Fruit fly (Drosophila melanogaster) whole organism, embryonic: Measurements from ENCODE around the gene CG7789.

Source experiments
- Bteb2 ChIP-seq: fragments of 200-800 bp; sonication (Bioruptor generic); optimal IDR thresholded peaks from 2 replicates; lab custom pipeline; 2016; ENCODE audit warnings: missing biosample characterization, missing genetic modification characterization
- CG10147 ChIP-seq: fragments of 200-800 bp; sonication (Bioruptor generic); optimal IDR thresholded peaks from 2 replicates; lab custom pipeline; 2019; ENCODE audit warnings: missing biosample characterization, mild to moderate bottlenecking, missing genetic modification characterization, moderate library complexity
- CG11504 ChIP-seq: fragments of 200-800 bp; sonication (Bioruptor generic); optimal IDR thresholded peaks from 3 replicates; lab custom pipeline; 2019; ENCODE audit warnings: missing biosample characterization, mild to moderate bottlenecking, missing genetic modification characterization, moderate library complexity
- CG1233 ChIP-seq: fragments of 200-800 bp; sonication (Bioruptor generic); optimal IDR thresholded peaks from 4 replicates; lab custom pipeline; 2018; ENCODE audit warnings: missing biosample characterization, mild to moderate bottlenecking, missing genetic modification characterization
- CG14710 ChIP-seq: fragments of 200-800 bp; sonication (Bioruptor generic); optimal IDR thresholded peaks from 3 replicates; lab custom pipeline; 2019; ENCODE audit warnings: missing biosample characterization, mild to moderate bottlenecking, missing genetic modification characterization, moderate library complexity
- CG18262 ChIP-seq: fragments of 200-800 bp; optimal IDR thresholded peaks from 3 replicates; lab custom pipeline; 2019; ENCODE audit warnings: missing biosample characterization, mild to moderate bottlenecking, missing genetic modification characterization, moderate library complexity
- CG2129 ChIP-seq: fragments of 200-800 bp; sonication (Bioruptor generic); IDR thresholded peaks from 2 replicates; pipeline ENCODE4 v1.3.6; 2022; ENCODE audit warnings: missing biosample characterization, missing genetic modification characterization; ENCODE audit not compliant: partially characterized antibody
- CG2202 ChIP-seq: fragments of 200-800 bp; sonication (Bioruptor generic); optimal IDR thresholded peaks from 2 replicates; lab custom pipeline; 2018; ENCODE audit warnings: missing biosample characterization, mild to moderate bottlenecking, missing genetic modification characterization
- CG34224 ChIP-seq: fragments of 200-800 bp; sonication (Bioruptor generic); IDR thresholded peaks from 3 replicates; pipeline ENCODE4 v1.3.6; 2022; ENCODE audit warnings: missing biosample characterization, missing genetic modification characterization; ENCODE audit not compliant: partially characterized antibody
- CG34376 ChIP-seq: fragments of 200-800 bp; sonication (Bioruptor generic); optimal IDR thresholded peaks from 2 replicates; lab custom pipeline; 2018; ENCODE audit warnings: missing biosample characterization, mild to moderate bottlenecking, missing genetic modification characterization
- CG3847 ChIP-seq: fragments of 200-800 bp; sonication (Bioruptor generic); IDR thresholded peaks from 2 replicates; pipeline ENCODE4 v1.3.6; 2022; ENCODE audit warnings: missing biosample characterization, missing genetic modification characterization
- CG6765 ChIP-seq: fragments of 200-800 bp; sonication (Bioruptor generic); optimal IDR thresholded peaks from 3 replicates; lab custom pipeline; 2017; ENCODE audit warnings: missing biosample characterization, mild to moderate bottlenecking, missing genetic modification characterization
- CG7271 ChIP-seq: fragments of 200-800 bp; sonication (Bioruptor generic); optimal IDR thresholded peaks from 2 replicates; lab custom pipeline; 2018; ENCODE audit warnings: missing biosample characterization, mild to moderate bottlenecking, missing genetic modification characterization, moderate library complexity
- CG7786 ChIP-seq: fragments of 200-800 bp; sonication (Bioruptor generic); optimal IDR thresholded peaks from 2 replicates; lab custom pipeline; 2016; ENCODE audit warnings: missing biosample characterization, missing genetic modification characterization
- CkIIα-i1 ChIP-seq: fragments of 200-800 bp; sonication (Bioruptor generic); IDR thresholded peaks from 2 replicates; pipeline ENCODE4 v1.3.6; 2022; ENCODE audit warnings: missing biosample characterization, missing genetic modification characterization
- CoRest ChIP-seq: fragments of 200-800 bp; sonication (Bioruptor generic); optimal IDR thresholded peaks from 3 replicates; lab custom pipeline; 2018; ENCODE audit warnings: missing biosample characterization, mild to moderate bottlenecking, missing genetic modification characterization, moderate library complexity
- Drgx ChIP-seq: fragments of 200-800 bp; sonication (Bioruptor generic); IDR thresholded peaks from 2 replicates; pipeline ENCODE4 v1.3.6; 2022; ENCODE audit warnings: missing biosample characterization, missing genetic modification characterization
- HHEX ChIP-seq: fragments of 200-800 bp; sonication (Bioruptor generic); optimal IDR thresholded peaks from 3 replicates; lab custom pipeline; 2017; ENCODE audit warnings: missing biosample characterization, mild to moderate bottlenecking, missing genetic modification characterization, missing genetic modification reagents
- Hmx ChIP-seq: fragments of 200-800 bp; sonication (Bioruptor generic); optimal IDR thresholded peaks from 2 replicates; lab custom pipeline; 2016; ENCODE audit warnings: missing biosample characterization, missing genetic modification characterization
- Lim3 ChIP-seq: fragments of 200-800 bp; sonication (Bioruptor generic); IDR thresholded peaks from 2 replicates; pipeline ENCODE4 v1.3.6; 2022; ENCODE audit warnings: missing biosample characterization, missing genetic modification characterization
- Lpt ChIP-seq: fragments of >200 bp; optimal IDR thresholded peaks from 2 replicates; lab custom pipeline; 2018; ENCODE audit warnings: missing biosample characterization, missing genetic modification characterization
- MESR4 ChIP-seq: fragments of 200-800 bp; sonication (Bioruptor generic); optimal IDR thresholded peaks from 2 replicates; lab custom pipeline; 2018; ENCODE audit warnings: missing biosample characterization, mild to moderate bottlenecking, missing genetic modification characterization, moderate library complexity
- Mes4 ChIP-seq: fragments of 200-800 bp; sonication (Bioruptor generic); optimal IDR thresholded peaks from 2 replicates; lab custom pipeline; 2016; ENCODE audit warnings: missing biosample characterization, missing genetic modification characterization
- NK7.1 ChIP-seq: fragments of 200-800 bp; sonication (Bioruptor generic); optimal IDR thresholded peaks from 3 replicates; lab custom pipeline; 2016; ENCODE audit warnings: missing biosample characterization, missing genetic modification characterization
- Nf-YB ChIP-seq: fragments of 200-800 bp; sonication (Bioruptor generic); optimal IDR thresholded peaks from 3 replicates; lab custom pipeline; 2019; ENCODE audit warnings: missing biosample characterization, mild to moderate bottlenecking, missing genetic modification characterization, moderate library complexity
- Ptx1 ChIP-seq: fragments of 200-800 bp; sonication (Bioruptor generic); IDR thresholded peaks from 2 replicates; pipeline ENCODE4 v1.3.6; 2022; ENCODE audit warnings: missing biosample characterization, missing genetic modification characterization
- Xrp1 ChIP-seq: fragments of 200-800 bp; sonication (Bioruptor generic); IDR thresholded peaks from 2 replicates; pipeline ENCODE4 v1.3.6; 2022; ENCODE audit warnings: missing biosample characterization, missing genetic modification characterization
- amos ChIP-seq: fragments of 200-800 bp; sonication (Bioruptor generic); IDR thresholded peaks from 2 replicates; pipeline ENCODE4 v1.3.6; 2022; ENCODE audit warnings: missing biosample characterization, missing genetic modification characterization; ENCODE audit not compliant: partially characterized antibody
- ap ChIP-seq: fragments of 200-800 bp; sonication (Bioruptor generic); IDR thresholded peaks from 2 replicates; pipeline ENCODE4 v1.3.6; 2022; ENCODE audit warnings: missing biosample characterization, missing genetic modification characterization
- caup ChIP-seq: fragments of 200-800 bp; sonication (Bioruptor generic); optimal IDR thresholded peaks from 3 replicates; lab custom pipeline; 2017; ENCODE audit warnings: missing biosample characterization, mild to moderate bottlenecking, missing genetic modification characterization, moderate library complexity; ENCODE audit not compliant: severe bottlenecking
- corto ChIP-seq: fragments of 200-800 bp; sonication (Bioruptor generic); optimal IDR thresholded peaks from 2 replicates; lab custom pipeline; 2016; ENCODE audit warnings: missing biosample characterization, mild to moderate bottlenecking, missing genetic modification characterization, moderate library complexity
- cwo ChIP-seq: fragments of 200-800 bp; sonication (Bioruptor generic); optimal IDR thresholded peaks from 3 replicates; lab custom pipeline; 2017; ENCODE audit warnings: missing biosample characterization, missing genetic modification characterization, mild to moderate bottlenecking, moderate library complexity, missing genetic modification reagents
- dmrt11E ChIP-seq: fragments of 200-800 bp; sonication (Bioruptor generic); optimal IDR thresholded peaks from 3 replicates; lab custom pipeline; 2018; ENCODE audit warnings: missing biosample characterization, mild to moderate bottlenecking, missing genetic modification characterization, moderate library complexity
- dpn ChIP-seq, 2 experiments: fragments of 200-800 bp; sonication (Bioruptor generic); optimal IDR thresholded peaks; 3 replicates each; lab custom pipeline; 2016; ENCODE audit warnings: missing biosample characterization in 2 of 2, missing genetic modification characterization in 2 of 2
- grau ChIP-seq: fragments of 200-800 bp; optimal IDR thresholded peaks from 3 replicates; lab custom pipeline; 2019; ENCODE audit warnings: missing biosample characterization, mild to moderate bottlenecking, missing genetic modification characterization, moderate library complexity
- jumu ChIP-seq: fragments of 200-800 bp; sonication (Bioruptor generic); optimal IDR thresholded peaks from 3 replicates; lab custom pipeline; 2016; ENCODE audit warnings: missing biosample characterization, missing genetic modification characterization
- kay ChIP-seq: fragments of 200-800 bp; sonication (Bioruptor generic); optimal IDR thresholded peaks from 2 replicates; lab custom pipeline; 2016; ENCODE audit warnings: missing biosample characterization, missing genetic modification characterization
- lbe ChIP-seq: fragments of 200-800 bp; sonication (Bioruptor generic); optimal IDR thresholded peaks from 2 replicates; lab custom pipeline; 2016; ENCODE audit warnings: missing biosample characterization, mild to moderate bottlenecking, missing genetic modification characterization
- org-1 ChIP-seq: fragments of 200-800 bp; sonication (Bioruptor generic); optimal IDR thresholded peaks from 2 replicates; lab custom pipeline; 2017; ENCODE audit warnings: missing biosample characterization, missing genetic modification characterization
- otp ChIP-seq: fragments of 200-800 bp; sonication (Bioruptor generic); IDR thresholded peaks from 3 replicates; pipeline ENCODE4, ENCODE4 v1.3.6; 2022; ENCODE audit warnings: missing biosample characterization, missing genetic modification characterization
- pros ChIP-seq: fragments of 200-800 bp; sonication (Bioruptor generic); optimal IDR thresholded peaks from 3 replicates; lab custom pipeline; 2019; ENCODE audit warnings: missing biosample characterization, mild to moderate bottlenecking, missing genetic modification characterization, moderate library complexity
- pum ChIP-seq: fragments of 200-800 bp; sonication (Bioruptor generic); optimal IDR thresholded peaks from 2 replicates; lab custom pipeline; 2016; ENCODE audit warnings: missing biosample characterization, missing genetic modification characterization
- ro ChIP-seq: fragments of 200-800 bp; sonication (Bioruptor generic); IDR thresholded peaks from 2 replicates; pipeline ENCODE4 v1.3.6; 2022; ENCODE audit warnings: missing biosample characterization, missing genetic modification characterization
- schlank ChIP-seq: fragments of 200-800 bp; sonication (Bioruptor generic); optimal IDR thresholded peaks from 2 replicates; lab custom pipeline; 2018; ENCODE audit warnings: missing biosample characterization, mild to moderate bottlenecking, missing genetic modification characterization
- seq ChIP-seq: fragments of 200-800 bp; sonication (Bioruptor generic); IDR thresholded peaks from 2 replicates; pipeline ENCODE4 v1.3.6; 2022; ENCODE audit warnings: missing biosample characterization, missing genetic modification characterization
- slbo ChIP-seq: fragments of 200-800 bp; sonication (Bioruptor generic); IDR thresholded peaks from 2 replicates; pipeline ENCODE4 v1.3.6; 2022; ENCODE audit warnings: missing biosample characterization, missing genetic modification characterization
- trh ChIP-seq: fragments of 200-800 bp; sonication (Bioruptor generic); optimal IDR thresholded peaks from 2 replicates; lab custom pipeline; 2016; ENCODE audit warnings: missing biosample characterization, missing genetic modification characterization
- vfl ChIP-seq: fragments of 200-800 bp; sonication (Bioruptor generic); optimal IDR thresholded peaks from 2 replicates; lab custom pipeline; 2016; ENCODE audit warnings: missing biosample characterization, missing genetic modification characterization
- yki ChIP-seq: fragments of >200 bp; optimal IDR thresholded peaks from 3 replicates; lab custom pipeline; 2018

The CG7789 gene

DNA sequence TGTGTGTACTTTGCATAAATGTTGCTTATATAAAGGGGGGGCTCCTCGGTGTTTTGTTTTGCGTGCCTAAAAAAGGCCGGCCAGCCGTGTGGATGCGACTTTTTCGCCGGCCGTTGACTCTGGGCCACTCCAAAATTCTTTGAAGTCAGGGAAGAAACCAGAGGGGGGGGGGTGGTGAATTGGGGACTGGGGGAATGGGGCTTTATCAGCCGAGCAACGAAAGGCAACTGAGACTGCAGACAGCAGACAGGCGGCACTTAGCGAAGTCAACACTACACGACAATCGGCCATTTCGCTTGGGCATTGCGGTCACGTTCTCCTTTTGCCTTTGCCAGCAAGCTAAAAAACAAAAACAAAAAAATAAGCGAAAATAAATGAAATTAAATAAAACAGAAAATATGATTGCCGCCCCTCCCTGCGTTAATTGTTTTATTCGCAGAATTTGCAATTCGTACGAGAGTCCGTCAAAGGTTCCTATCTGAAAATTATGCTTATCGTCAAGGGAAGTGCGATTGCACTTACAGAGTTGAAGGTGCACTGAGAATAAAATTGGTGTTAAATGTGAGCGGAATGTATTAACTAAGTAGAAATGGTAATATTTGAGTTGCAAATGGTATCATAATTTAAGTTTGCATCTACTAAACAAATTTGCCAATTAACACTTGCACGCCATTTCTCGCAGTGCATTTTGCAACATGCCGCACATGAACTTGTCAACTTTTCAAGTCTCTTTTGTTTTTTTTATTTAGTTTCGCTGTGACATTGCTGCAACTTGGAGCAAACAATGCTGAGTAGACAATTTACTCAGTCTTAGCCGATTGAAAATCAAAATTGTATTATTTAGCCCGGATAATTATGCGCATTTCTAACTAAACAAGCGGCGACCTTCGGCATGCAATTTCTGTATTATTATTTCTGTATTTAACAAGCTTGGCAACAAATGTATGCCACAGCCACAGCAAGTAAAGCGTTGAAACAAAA lies 16.7 kb upstream of the CG7789 start (continued):
- TF ChIP-seq pros, result no peak
- TF ChIP-seq MESR4 (GFP tag; lab: Kevin White, UChicago), result no peak
- peak; percentile 43 for TF ChIP-seq CG11504 (tag; lab: Kevin White, UChicago)
- no peak for TF ChIP-seq cwo (GFP tag; lab: Kevin White, UChicago)
- no peak for TF ChIP-seq CG34224
- no peak for TF ChIP-seq CG10147 (GFP tag; lab: Kevin White, UChicago)
- peak; percentile 43; the same call in 1 of the 2 replicates for TF ChIP-seq Xrp1
- no peak for TF ChIP-seq Nf-YB
- peak; percentile 34; the same call in 1 of the 2 replicates for TF ChIP-seq slbo
- no peak for TF ChIP-seq ap (GFP tag; lab: Robert Waterston, UW)
- TF ChIP-seq grau (tag; lab: Kevin White, UChicago), result no peak
- TF ChIP-seq Bteb2 (GFP tag; lab: Kevin White, UChicago), result no peak
- TF ChIP-seq CG7271 (tag; lab: Kevin White, UChicago), result no peak
- TF ChIP-seq lbe (GFP tag; lab: Kevin White, UChicago), result peak; percentile 80
- TF ChIP-seq yki (lab: Kevin White, UChicago), result no peak
- no peak for TF ChIP-seq CG34376 (GFP tag; lab: Kevin White, UChicago)
- no peak for TF ChIP-seq pum (GFP tag; lab: Kevin White, UChicago)
- no peak for TF ChIP-seq Ptx1
- no peak for TF ChIP-seq CG2202
- no peak for TF ChIP-seq schlank (tag; lab: Kevin White, UChicago)
- peak; percentile 46 for TF ChIP-seq corto (GFP tag; lab: Kevin White, UChicago)
- TF ChIP-seq seq (GFP tag; lab: Robert Waterston, UW), result peak; percentile 36; the same call in 1 of the 2 replicates
- TF ChIP-seq HHEX (GFP tag; lab: Kevin White, UChicago), result no peak
- TF ChIP-seq CG3847, result no peak
- no peak for TF ChIP-seq vfl (GFP tag; lab: Kevin White, UChicago)
- TF ChIP-seq dmrt11E, result no peak
- no peak for TF ChIP-seq trh (GFP tag; lab: Kevin White, UChicago)
- TF ChIP-seq kay, result peak; percentile 5
- TF ChIP-seq CkIIα-i1, result no peak
- no peak for TF ChIP-seq org-1 (GFP tag; lab: Kevin White, UChicago)
- TF ChIP-seq Lim3 (GFP tag; lab: Robert Waterston, UW), result no peak
- TF ChIP-seq CoRest (tag; lab: Kevin White, UChicago), result no peak
- no peak for TF ChIP-seq CG2129
- TF ChIP-seq Drgx, result peak; percentile 54
- no peak for TF ChIP-seq CG14710
- TF ChIP-seq Mes4 (GFP tag; lab: Kevin White, UChicago), result no peak
- TF ChIP-seq CG6765 (GFP tag; lab: Kevin White, UChicago), result no peak
- no peak for TF ChIP-seq otp (GFP tag; lab: Robert Waterston, UW)
- TF ChIP-seq CG18262 (tag; lab: Kevin White, UChicago), result no peak
- no peak for TF ChIP-seq Hmx (GFP tag; lab: Kevin White, UChicago)
- TF ChIP-seq NK7.1, result no peak
- TF ChIP-seq caup, result no peak
- no peak for TF ChIP-seq ro (GFP tag; lab: Robert Waterston, UW)
- TF ChIP-seq dpn (GFP tag; optimal IDR thresholded peaks at IDR 0.05; lab: Kevin White, UChicago), result no peak
- no peak for TF ChIP-seq CG7786
- no peak for TF ChIP-seq amos (GFP tag; lab: Robert Waterston, UW)
- no peak for TF ChIP-seq jumu (GFP tag; lab: Kevin White, UChicago)
- TF ChIP-seq CG1233 (GFP tag; lab: Kevin White, UChicago), result no peak
- no peak for TF ChIP-seq Lpt (GFP tag; lab: Kevin White, UChicago)
